Fruit fly (Drosophila melanogaster): Measurements from ENCODE around the gene CG10019.

CG10019 gene

DNA sequence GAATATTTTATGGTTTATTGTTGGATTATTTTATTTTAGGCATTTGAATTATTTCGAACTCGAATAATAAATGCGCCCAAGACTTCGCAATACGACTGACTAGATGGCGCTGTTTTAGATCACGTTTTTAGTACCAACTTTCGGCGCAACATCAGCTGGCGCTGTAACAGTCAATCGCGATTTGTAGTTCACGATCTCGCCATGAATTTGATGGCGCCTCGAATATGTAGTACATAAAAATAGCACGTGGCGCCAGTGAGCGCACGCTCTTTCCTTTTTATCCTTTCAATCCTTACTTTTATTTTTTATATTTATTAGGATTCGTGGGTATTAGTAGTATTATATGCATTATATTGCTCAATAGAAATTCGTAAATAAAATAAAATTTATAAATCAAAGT is 56.0 kb downstream of the CG10019 start (continued):
- TF ChIP-seq esn (GFP tag; optimal IDR thresholded peaks at IDR 0.05) (peak; percentile 86), svp (GFP tag) (peak; percentile 54), net (GFP tag; optimal IDR thresholded peaks at IDR 0.05) (peak; percentile 68), vri (GFP tag; optimal IDR thresholded peaks at IDR 0.05) (peak; percentile 22), Eip78C (GFP tag) (peak; percentile 77), salr (GFP tag; optimal IDR thresholded peaks at IDR 0.05) (peak in 1 of 2 experiments; percentile 67), pdm3 (GFP tag; optimal IDR thresholded peaks at IDR 0.05) (peak; percentile 78), CG6808 (GFP tag; optimal IDR thresholded peaks at IDR 0.05) (no peak), Lpt (GFP tag; optimal IDR thresholded peaks at IDR 0.05) (no peak), Ets21C (GFP tag; optimal IDR thresholded peaks at IDR 0.05) (peak; percentile 51), CG6276 (GFP tag; optimal IDR thresholded peaks at IDR 0.05) (no peak)

dm6 chr2L:3787028-3787427 is 56.8 kb downstream of the CG10019 start, which contains the start of gene bark:
bark (plus strand) TSS chr2L:3787167.
- TF ChIP-seq CG6854 (GFP tag; optimal IDR thresholded peaks at IDR 0.05) (peak; percentile 75), CG3032 (tag; optimal IDR thresholded peaks at IDR 0.05) (no peak), fkh (GFP tag; optimal IDR thresholded peaks at IDR 0.05) (peak; percentile 21), CG3919 (GFP tag; optimal IDR thresholded peaks at IDR 0.05) (peak; percentile 59), Hr38 (GFP tag; optimal IDR thresholded peaks at IDR 0.05) (no peak), eg (GFP tag; IDR thresholded peaks at IDR 0.05) (peak; percentile 53; the same call in 1 of the 3 replicates), Lpt (GFP tag; optimal IDR thresholded peaks at IDR 0.05) (peak; percentile 0), CG15336 (GFP tag; IDR thresholded peaks at IDR 0.05) (peak; percentile 38; the same call in 1 of the 2 replicates), CG6808 (GFP tag; optimal IDR thresholded peaks at IDR 0.05) (no peak), dsx (GFP tag; optimal IDR thresholded peaks at IDR 0.05; ENCODE audit: poor library complexity, severe bottlenecking) (peak; percentile 20), fd85E (GFP tag; optimal IDR thresholded peaks at IDR 0.05) (no peak), CG6163 (GFP tag; IDR thresholded peaks at IDR 0.05) (peak; percentile 65), Eip75B (GFP tag; optimal IDR thresholded peaks at IDR 0.05) (peak; percentile 7), CG11902 (GFP tag; optimal IDR thresholded peaks at IDR 0.05) (no peak), CG1621 (tag; optimal IDR thresholded peaks at IDR 0.05) (peak; percentile 16), CG6276 (GFP tag; optimal IDR thresholded peaks at IDR 0.05) (no peak), CG9139 (GFP tag; optimal IDR thresholded peaks at IDR 0.05) (peak; percentile 65), Sox102F (GFP tag; optimal IDR thresholded peaks at IDR 0.05) (peak; percentile 46), Sox14 (GFP tag; optimal IDR thresholded peaks at IDR 0.05) (peak; percentile 58), topi (GFP tag; optimal IDR thresholded peaks at IDR 0.05) (peak; percentile 39), CG31627 (GFP tag; optimal IDR thresholded peaks at IDR 0.05) (no peak), Eip93F (GFP tag; optimal IDR thresholded peaks at IDR 0.05) (no peak), CG16779 (tag; optimal IDR thresholded peaks at IDR 0.05) (peak; percentile 53), dac (GFP tag; optimal IDR thresholded peaks at IDR 0.05) (no peak), acj6 (GFP tag; optimal IDR thresholded peaks at IDR 0.05) (no peak), Blimp-1 (GFP tag; optimal IDR thresholded peaks at IDR 0.05) (no peak), Ets21C (GFP tag; optimal IDR thresholded peaks at IDR 0.05) (no peak), svp (GFP tag) (no peak), net (GFP tag; optimal IDR thresholded peaks at IDR 0.05) (peak; percentile 4), fd59A (GFP tag; optimal IDR thresholded peaks at IDR 0.05) (no peak), Ets96B (tag; optimal IDR thresholded peaks at IDR 0.05) (no peak), CG4318 (GFP tag; optimal IDR thresholded peaks at IDR 0.05) (no peak), Eip78C (GFP tag) (peak; percentile 65), CG8319 (GFP tag; optimal IDR thresholded peaks at IDR 0.05) (no peak), Smox (GFP tag; optimal IDR thresholded peaks at IDR 0.05) (no peak), salr (GFP tag; optimal IDR thresholded peaks at IDR 0.05) (no peak), vri (GFP tag; optimal IDR thresholded peaks at IDR 0.05) (peak; percentile 81), ss (GFP tag; optimal IDR thresholded peaks at IDR 0.05) (peak; percentile 25 to 56), CG11294 (GFP tag; IDR thresholded peaks at IDR 0.05) (no peak), Hr39 (GFP tag; optimal IDR thresholded peaks at IDR 0.05) (no peak), CG8119 (GFP tag; IDR thresholded peaks at IDR 0.05) (no peak), Gug (GFP tag; IDR thresholded peaks at IDR 0.05) (no peak), Met (GFP tag; optimal IDR thresholded peaks at IDR 0.05) (no peak)
